Fruit fly (Drosophila melanogaster) ovary, adult (tissue): ENCODE results near the gene Rab9Fa.
A peak's percentile ranks its signal among the peaks of the same experiment; 100 is the strongest.
"Not testable (repeated sequence)": the region's sequence is repeated elsewhere in the genome, so short reads cannot be mapped to it uniquely, and the experiment has no call there.

ENCODE experiments used
- CG17801 ChIP-seq: fragments of 200-800 bp; optimal IDR thresholded peaks from 2 replicates; lab custom pipeline; 2019; ENCODE audit warnings: missing biosample characterization, mild to moderate bottlenecking, missing genetic modification characterization, moderate library complexity; ENCODE audit not compliant: partially characterized antibody

Rab9Fa gene

DNA sequence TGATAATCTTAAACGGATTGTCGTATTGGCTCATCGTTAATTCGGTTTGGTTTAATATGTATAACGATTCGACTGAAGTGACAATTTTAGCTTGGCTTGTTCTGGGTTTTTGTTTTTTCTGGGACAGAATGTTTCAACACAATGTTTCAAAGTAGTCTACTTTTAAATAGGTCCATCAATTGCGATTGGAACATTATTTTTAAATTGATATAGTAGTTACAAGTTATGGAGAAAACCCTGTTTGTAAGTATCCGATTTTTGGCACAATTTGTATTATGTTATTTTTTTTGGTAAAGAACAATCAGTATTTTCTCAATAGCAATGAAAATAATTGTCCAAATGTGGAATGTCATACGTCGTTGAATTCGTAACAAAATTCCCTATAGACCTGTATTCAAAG is at the start of gene Rab9Fa:
Rab9Fa (minus strand) TSS at position 101 of the 400 bp plus-strand sequence.
- TF ChIP-seq CG17801 (GFP tag; lab: Kevin White, UChicago): not testable (repeated sequence)

- no peak for TF ChIP-seq CG17801 (GFP tag; lab: Kevin White, UChicago)
These were observed 16.3 kb upstream of the Rab9Fa start, which contains the start of gene C901 for dm6 chrX:10966978-10967731. Gene C901 (minus strand): TSS chrX:10967134.

dm6 chrX:10959912-10960311 is 9.1 kb upstream of the Rab9Fa start:
- no peak for TF ChIP-seq CG17801 (GFP tag; lab: Kevin White, UChicago)

dm6 chrX:10953240-10953639 is 2.4 kb upstream of the Rab9Fa start:
- TF ChIP-seq CG17801 (GFP tag; lab: Kevin White, UChicago): no peak

DNA sequence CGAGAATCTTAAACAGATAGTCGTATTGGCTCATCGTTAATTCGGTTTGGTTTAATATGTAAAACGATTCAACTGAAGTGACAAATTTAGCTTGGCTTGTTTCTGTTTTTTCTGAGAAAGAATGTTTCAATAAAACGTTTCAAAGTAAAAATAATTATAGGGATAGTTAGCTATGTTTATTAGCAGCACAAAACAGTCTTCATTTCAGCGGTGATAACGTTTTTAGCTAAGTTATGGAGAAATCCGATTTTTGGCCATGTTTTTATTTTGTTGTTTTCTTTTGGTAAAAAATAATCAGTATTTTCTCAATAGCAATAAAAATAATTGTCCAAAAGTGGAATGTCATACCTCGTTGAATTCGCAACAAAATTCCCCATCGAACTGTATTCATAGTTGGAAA is 1.6 kb upstream of the Rab9Fa start, which contains the start of gene Rab9Fb:
Rab9Fb (minus strand) TSS at position 101 of the 400 bp plus-strand sequence.
- TF ChIP-seq CG17801 (GFP tag; lab: Kevin White, UChicago): no peak

DNA sequence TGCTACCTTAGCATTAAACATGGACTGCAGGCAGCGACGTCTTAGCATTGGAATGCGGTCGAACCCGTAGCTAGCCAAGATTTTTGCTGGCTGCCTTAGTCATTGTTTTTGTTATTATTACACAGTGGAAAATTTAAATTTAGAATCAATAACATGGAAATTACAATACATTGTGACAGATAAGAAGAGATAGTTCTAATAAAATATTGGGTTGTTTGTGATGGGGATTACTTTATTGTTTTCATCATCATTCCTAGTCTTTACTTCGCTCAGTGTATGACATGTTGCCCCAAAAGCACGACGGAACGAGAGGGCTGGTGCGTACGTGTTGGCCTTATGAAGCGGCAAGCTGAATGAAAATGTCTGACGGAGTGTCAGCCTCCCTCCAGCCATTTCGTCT is 14.2 kb downstream of the Rab9Fa start:
- TF ChIP-seq CG17801 (GFP tag; lab: Kevin White, UChicago): no peak

DNA sequence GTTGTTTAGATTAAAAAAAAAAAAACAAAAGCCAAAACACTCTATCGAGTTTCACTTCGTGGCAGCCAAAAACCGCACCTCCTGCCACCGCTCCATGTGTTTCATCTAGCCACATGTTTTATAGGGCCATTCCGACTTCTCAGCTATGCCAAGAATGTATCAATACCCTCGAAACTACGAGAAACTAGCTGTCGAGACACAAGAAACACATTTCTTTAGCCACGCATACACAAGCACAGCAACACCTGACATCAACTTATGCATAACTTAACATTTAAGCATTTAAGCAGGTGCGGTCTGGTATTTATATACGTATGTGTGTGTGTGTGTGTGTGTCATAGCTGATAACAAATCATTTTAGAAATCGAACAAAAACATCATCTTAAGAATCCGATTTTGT is 15.2 kb downstream of the Rab9Fa start:
- no peak for TF ChIP-seq CG17801 (GFP tag; lab: Kevin White, UChicago)

dm6 chrX:10933776-10934175 is 17.1 kb downstream of the Rab9Fa start:
- TF ChIP-seq CG17801 (GFP tag; lab: Kevin White, UChicago): no peak

- no peak for TF ChIP-seq CG17801 (GFP tag; lab: Kevin White, UChicago)
These were observed 18.5 kb downstream of the Rab9Fa start for dm6 chrX:10932300-10932699.

- no peak for TF ChIP-seq CG17801 (GFP tag; lab: Kevin White, UChicago)
These were observed 19.6 kb downstream of the Rab9Fa start for dm6 chrX:10931250-10931649.

DNA sequence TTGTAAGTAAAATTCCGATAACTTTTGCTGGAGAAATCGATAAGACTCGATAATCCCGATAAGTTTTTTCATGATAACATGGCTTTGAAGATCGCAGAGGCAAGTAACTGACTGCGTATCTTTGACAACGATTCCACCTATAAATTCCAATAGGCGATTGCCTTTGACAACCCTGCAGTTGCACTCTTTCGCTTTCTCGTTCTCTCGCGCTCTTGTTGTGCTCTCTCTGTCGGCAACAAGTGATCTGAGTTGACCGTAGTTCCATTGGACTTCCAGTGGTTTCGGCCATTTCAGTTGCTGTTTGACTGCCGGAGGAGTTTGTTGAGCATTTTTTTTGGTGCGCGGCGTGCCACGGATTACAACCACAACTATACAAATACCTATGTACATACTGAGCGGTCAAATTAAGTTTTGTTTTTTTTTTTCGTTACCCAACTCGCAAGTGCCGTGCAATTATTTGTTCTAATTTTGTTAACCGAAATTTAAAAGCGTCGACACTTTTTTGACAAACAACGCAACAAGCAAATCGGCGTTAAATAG is 20.2 kb downstream of the Rab9Fa start, which contains the start of gene Myo10A:
Myo10A (plus strand) TSS at position 288 of the 540 bp plus-strand sequence.
- no peak for TF ChIP-seq CG17801 (GFP tag; lab: Kevin White, UChicago)

DNA sequence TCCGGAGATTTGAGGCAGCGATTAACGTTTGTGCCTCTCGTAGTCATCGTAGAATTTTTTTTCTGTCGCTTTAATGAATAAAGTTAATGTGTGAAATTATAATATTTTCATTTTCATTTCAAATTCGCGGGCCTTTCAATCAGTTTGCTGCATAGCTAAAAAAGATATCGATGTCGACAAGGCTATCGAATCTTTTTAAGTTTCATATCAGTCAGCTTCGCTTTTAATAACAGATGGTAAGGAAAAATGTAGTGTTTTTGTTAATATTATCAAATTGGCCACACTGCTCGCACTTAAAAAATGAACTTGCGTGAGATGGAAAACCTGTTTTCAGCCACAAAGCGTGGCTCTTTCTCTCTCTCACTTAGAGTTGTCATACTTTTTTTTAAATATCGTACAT is 21.2 kb downstream of the Rab9Fa start:
- no peak for TF ChIP-seq CG17801 (GFP tag; lab: Kevin White, UChicago)

- peak; percentile 61 for TF ChIP-seq CG17801 (GFP tag; lab: Kevin White, UChicago)
These were observed 23.7 kb downstream of the Rab9Fa start, which contains the start of gene CG2145 for dm6 chrX:10927110-10927509. Gene CG2145 (plus strand): TSS chrX:10927399.

- TF ChIP-seq CG17801 (GFP tag; lab: Kevin White, UChicago): no peak
These were observed 24.6 kb downstream of the Rab9Fa start for dm6 chrX:10926245-10926644.

DNA sequence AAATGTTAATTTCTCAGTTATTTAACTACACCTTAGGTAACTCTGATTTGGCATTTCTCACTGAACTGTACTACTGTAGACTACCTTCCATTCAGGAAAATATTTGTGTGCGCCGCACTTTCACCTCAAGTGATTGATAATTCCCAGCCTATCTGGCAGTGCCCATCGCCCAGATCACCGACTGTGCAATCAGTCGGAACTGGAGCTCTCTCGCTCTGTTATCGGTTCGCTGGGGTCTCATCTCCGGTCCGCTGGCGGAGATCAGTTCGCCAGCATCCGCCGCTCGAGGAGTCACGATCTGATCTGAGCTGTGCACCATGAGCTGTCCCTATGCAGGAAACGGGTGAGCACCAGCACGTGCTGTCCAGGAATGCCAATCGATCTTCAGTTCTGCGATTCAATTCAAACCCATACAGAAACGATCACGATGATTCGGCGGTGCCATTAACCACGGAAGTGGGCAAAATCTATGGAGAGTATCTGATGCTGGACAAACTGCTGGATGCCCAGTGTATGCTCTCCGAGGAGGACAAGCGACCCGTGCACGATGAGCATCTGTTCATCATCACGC is 27.0 kb downstream of the Rab9Fa start, which contains the start of gene v:
v (plus strand) TSS at position 262 of the 571 bp plus-strand sequence.
- TF ChIP-seq CG17801 (GFP tag; lab: Kevin White, UChicago): no peak
